Worm (Caenorhabditis elegans): ENCODE results near the gene sqv-6.

DNA sequence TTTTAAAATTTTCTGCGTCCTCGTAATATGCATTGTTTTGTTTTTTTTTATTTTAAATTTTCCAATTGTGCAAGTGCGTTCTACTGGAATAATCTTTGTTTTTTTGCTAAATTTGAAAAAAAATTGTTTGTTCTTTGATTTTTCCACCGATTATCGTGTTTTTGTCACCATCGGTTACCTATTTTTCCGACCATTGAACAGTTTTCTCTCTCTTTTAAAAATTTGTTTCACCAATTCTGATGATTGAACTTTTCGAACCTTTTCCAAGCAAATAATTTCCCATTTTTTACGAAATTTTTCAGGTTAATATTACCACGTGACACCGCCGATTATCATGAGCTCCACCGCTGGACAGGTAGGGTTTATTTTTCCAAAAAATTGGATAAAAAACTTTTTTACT, 53.1 kb downstream of the sqv-6 start, which contains the start of gene adh-5:
- TF ChIP-seq hmg-4 (GFP tag; optimal IDR thresholded peaks at IDR 0.05) (no peak), aly-1 (tag; optimal IDR thresholded peaks at IDR 0.05) (no peak), ama-1 (optimal IDR thresholded peaks at IDR 0.05) (no peak), tbx-37 (GFP tag; conservative IDR thresholded peaks at IDR 0.05) (no peak), hnd-1 (tag; optimal IDR thresholded peaks at IDR 0.05) (no peak), scrt-1 (GFP tag; IDR thresholded peaks at IDR 0.05) (no peak), hmbx-1 (tag; optimal IDR thresholded peaks at IDR 0.05) (no peak), B0310.2 (tag; optimal IDR thresholded peaks at IDR 0.05) (no peak), tra-4 (tag; optimal IDR thresholded peaks at IDR 0.05) (no peak), ceh-13 (GFP tag; optimal IDR thresholded peaks at IDR 0.05) (no peak), flt-1 (GFP tag; IDR thresholded peaks at IDR 0.05) (no peak), ets-7 (tag; optimal IDR thresholded peaks at IDR 0.05) (no peak)
